Fruit fly (Drosophila melanogaster) whole organism, adult: Measurements from ENCODE around the gene tplus3b.

Experiments used
- CG11617 ChIP-seq: fragments of 200-800 bp; sonication (Bioruptor generic); optimal IDR thresholded peaks from 2 replicates; lab custom pipeline; 2017; ENCODE audit warnings: mild to moderate bottlenecking, missing biosample characterization, missing genetic modification reagents, missing genetic modification characterization
- CG12768 ChIP-seq: fragments of 200-800 bp; sonication (Bioruptor generic); optimal IDR thresholded peaks from 2 replicates; lab custom pipeline; 2017; ENCODE audit warnings: missing biosample characterization, missing genetic modification characterization, mild to moderate bottlenecking, moderate library complexity, missing genetic modification reagents
- CG1620 ChIP-seq: fragments of 200-800 bp; sonication (Bioruptor generic); optimal IDR thresholded peaks from 2 replicates; lab custom pipeline; 2016; ENCODE audit warnings: missing biosample characterization, missing genetic modification characterization
- CG7101 ChIP-seq: fragments of 200-800 bp; sonication (Bioruptor generic); optimal IDR thresholded peaks from 2 replicates; lab custom pipeline; 2018; ENCODE audit warnings: missing biosample characterization, mild to moderate bottlenecking, missing genetic modification characterization, moderate library complexity
- Clk ChIP-seq: fragments of 200-800 bp; sonication (Bioruptor generic); optimal IDR thresholded peaks from 2 replicates; lab custom pipeline; 2017; ENCODE audit warnings: missing biosample characterization, missing genetic modification characterization
- Crg-1 ChIP-seq: fragments of 200-800 bp; sonication (Bioruptor generic); optimal IDR thresholded peaks from 2 replicates; lab custom pipeline; 2016; ENCODE audit warnings: missing biosample characterization, missing genetic modification characterization
- Hr96 ChIP-seq: fragments of 200-800 bp; sonication (Bioruptor generic); optimal IDR thresholded peaks from 2 replicates; lab custom pipeline; 2016; ENCODE audit warnings: missing biosample characterization, missing genetic modification characterization
- Mnt ChIP-seq: fragments of 200-800 bp; sonication (Bioruptor generic); optimal IDR thresholded peaks from 2 replicates; lab custom pipeline; 2016; ENCODE audit warnings: missing biosample characterization, mild to moderate bottlenecking, missing genetic modification characterization
- cic ChIP-seq: fragments of 200-800 bp; sonication (Bioruptor generic); optimal IDR thresholded peaks from 2 replicates; lab custom pipeline; 2017; ENCODE audit warnings: missing biosample characterization, mild to moderate bottlenecking, missing genetic modification characterization, moderate library complexity
- kay ChIP-seq: fragments of 200-800 bp; sonication (Bioruptor generic); peaks from one replicate; lab custom pipeline; 2016; ENCODE audit warnings: missing biosample characterization, missing genetic modification characterization, borderline replicate concordance
- pad ChIP-seq: fragments of 200-800 bp; sonication (Bioruptor generic); optimal IDR thresholded peaks from 3 replicates; lab custom pipeline; 2017; ENCODE audit warnings: missing biosample characterization, missing genetic modification characterization, mild to moderate bottlenecking, moderate library complexity, missing genetic modification reagents
- tj ChIP-seq: fragments of 200-800 bp; sonication (Bioruptor generic); optimal IDR thresholded peaks from 3 replicates; lab custom pipeline; 2017; ENCODE audit warnings: missing biosample characterization, mild to moderate bottlenecking, missing genetic modification characterization, moderate library complexity
- toe ChIP-seq: fragments of 200-800 bp; sonication (Bioruptor generic); optimal IDR thresholded peaks from 2 replicates; lab custom pipeline; 2016; ENCODE audit warnings: missing biosample characterization, missing genetic modification characterization

DNA sequence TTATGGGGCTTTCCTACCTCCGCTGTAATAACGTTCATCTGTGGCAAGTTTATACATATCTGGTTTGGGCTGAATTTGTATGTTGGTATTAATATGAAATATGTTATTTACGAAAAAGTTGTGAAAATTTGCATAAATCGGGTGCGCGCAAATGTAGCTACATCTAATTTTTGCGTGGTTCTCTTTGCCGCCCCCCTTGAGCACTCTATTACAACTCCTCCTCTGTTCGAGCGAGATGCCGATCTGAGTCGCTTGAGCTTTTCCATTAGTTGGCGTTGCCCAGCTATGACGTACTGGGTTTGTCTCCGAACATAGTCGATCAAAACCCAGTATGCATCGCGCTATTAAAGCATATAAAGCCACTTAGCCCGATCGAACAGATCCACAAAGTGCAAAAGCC, 4.5 kb upstream of the tplus3b start, which contains the start of gene CG6675:
- no peak for TF ChIP-seq CG1620 (GFP tag; lab: Kevin White, UChicago)
- no peak for TF ChIP-seq Clk (GFP tag; lab: Kevin White, UChicago)
- TF ChIP-seq Mnt (GFP tag; lab: Kevin White, UChicago) = no peak
- TF ChIP-seq CG7101 (tag; lab: Kevin White, UChicago) = no peak
- TF ChIP-seq Hr96 = no peak
- no peak for TF ChIP-seq Crg-1 (GFP tag; lab: Kevin White, UChicago)
- no peak for TF ChIP-seq toe (GFP tag; lab: Kevin White, UChicago)
- no peak for TF ChIP-seq cic (GFP tag; lab: Kevin White, UChicago)
- TF ChIP-seq kay (GFP tag; lab: Kevin White, UChicago) = peak; percentile 59
- no peak for TF ChIP-seq CG12768 (GFP tag; lab: Kevin White, UChicago)
- no peak for TF ChIP-seq CG11617
- no peak for TF ChIP-seq tj (GFP tag; lab: Kevin White, UChicago)
- TF ChIP-seq pad = no peak
